Fruit fly (Drosophila melanogaster) whole organism, wandering third instar larva: ENCODE measurements around the gene CG15547.

Experiments used
- Abd-B ChIP-seq: fragments of >200 bp; optimal IDR thresholded peaks from 2 replicates; lab custom pipeline; 2017; ENCODE audit warnings: missing biosample characterization, missing genetic modification characterization
- CG32264 ChIP-seq: fragments of 200-800 bp; sonication (Bioruptor generic); optimal IDR thresholded peaks from 2 replicates; lab custom pipeline; 2016; ENCODE audit warnings: missing biosample characterization, missing genetic modification characterization
- CG9705 ChIP-seq: fragments of 200-800 bp; sonication (Bioruptor generic); optimal IDR thresholded peaks from 2 replicates; lab custom pipeline; 2018; ENCODE audit warnings: missing biosample characterization, mild to moderate bottlenecking, missing genetic modification characterization
- CrebA ChIP-seq: fragments of 200-800 bp; sonication (Bioruptor generic); optimal IDR thresholded peaks from 2 replicates; lab custom pipeline; 2016; ENCODE audit warnings: missing biosample characterization, mild to moderate bottlenecking, missing genetic modification characterization, borderline replicate concordance
- Dfd ChIP-seq: fragments of >200 bp; optimal IDR thresholded peaks from 2 replicates; lab custom pipeline; 2017; ENCODE audit warnings: missing biosample characterization, missing genetic modification characterization
- Dif ChIP-seq: fragments of 200-275, 200-300 bp; sonication (Bioruptor generic); optimal IDR thresholded peaks from 2 replicates; lab custom pipeline; 2018; ENCODE audit warnings: missing biosample characterization, missing genetic modification characterization; ENCODE audit not compliant: partially characterized antibody
- HLH106 ChIP-seq: fragments of 200-800 bp; optimal IDR thresholded peaks from 3 replicates; lab custom pipeline; 2019; ENCODE audit warnings: missing biosample characterization, mild to moderate bottlenecking, missing genetic modification characterization, moderate library complexity
- Hnf4 ChIP-seq: fragments of 200-800 bp; sonication (Bioruptor generic); optimal IDR thresholded peaks from 2 replicates; lab custom pipeline; 2016; ENCODE audit warnings: missing biosample characterization, mild to moderate bottlenecking, missing genetic modification characterization
- Mio ChIP-seq: sonication (Bioruptor generic); optimal IDR thresholded peaks from 2 replicates; lab custom pipeline; 2016; ENCODE audit warnings: missing biosample characterization, missing genetic modification characterization
- N ChIP-seq: fragments of >200 bp; optimal IDR thresholded peaks from 2 replicates; lab custom pipeline; 2018; ENCODE audit warnings: missing biosample characterization, missing external identifiers, missing genetic modification characterization
- Rel ChIP-seq, 2 experiments: fragments of 200-800 bp; sonication (Bioruptor generic) in 1 of 2; optimal IDR thresholded peaks; 2 replicates in 1 of 2; 3 replicates in 1 of 2; lab custom pipeline; 2016 to 2019; ENCODE audit warnings: mild to moderate bottlenecking in 2 of 2, missing biosample characterization in 2 of 2, missing genetic modification characterization in 2 of 2, moderate library complexity in 1 of 2
- Sp1 ChIP-seq: fragments of 200-800 bp; sonication (Bioruptor generic); optimal IDR thresholded peaks from 3 replicates; lab custom pipeline; 2019; ENCODE audit warnings: missing biosample characterization, mild to moderate bottlenecking, missing genetic modification characterization, moderate library complexity
- dl ChIP-seq, 2 experiments: fragments of 175-275, 200-275 bp in 1 of 2; fragments of 200-275 bp in 1 of 2; sonication (Bioruptor generic); optimal IDR thresholded peaks; lab custom pipeline; 2018; ENCODE audit warnings: mild to moderate bottlenecking in 2 of 2, missing biosample characterization in 2 of 2, missing genetic modification characterization in 2 of 2, moderate library complexity in 2 of 2; ENCODE audit not compliant: partially characterized antibody in 2 of 2, insufficient read depth in 1 of 2
- dmrt93B ChIP-seq: fragments of 200-800 bp; sonication (Bioruptor generic); optimal IDR thresholded peaks from 2 replicates; lab custom pipeline; 2018; ENCODE audit warnings: missing biosample characterization, mild to moderate bottlenecking, missing genetic modification characterization
- dsf ChIP-seq: sonication (Bioruptor generic); optimal IDR thresholded peaks from 2 replicates; lab custom pipeline; 2016; ENCODE audit warnings: missing biosample characterization, missing genetic modification characterization, borderline replicate concordance
- ey ChIP-seq: fragments of 200-800 bp; sonication (Bioruptor generic); optimal IDR thresholded peaks from 2 replicates; lab custom pipeline; 2016; ENCODE audit warnings: missing biosample characterization, missing genetic modification characterization
- foxo ChIP-seq, 2 experiments: fragments of 200-800 bp; sonication (Bioruptor generic); optimal IDR thresholded peaks; 2 replicates in 1 of 2; 3 replicates in 1 of 2; lab custom pipeline; 2016 to 2017; ENCODE audit warnings: missing biosample characterization in 2 of 2, missing genetic modification characterization in 2 of 2
- fru ChIP-seq: fragments of 200-800 bp; sonication (Bioruptor generic); optimal IDR thresholded peaks from 3 replicates; lab custom pipeline; 2016; ENCODE audit warnings: missing biosample characterization, mild to moderate bottlenecking, missing genetic modification characterization
- h ChIP-seq: fragments of 200-800 bp; sonication (Bioruptor generic); optimal IDR thresholded peaks from 3 replicates; lab custom pipeline; 2016; ENCODE audit warnings: missing biosample characterization, mild to moderate bottlenecking, missing genetic modification characterization
- lola ChIP-seq: fragments of >200 bp; optimal IDR thresholded peaks from 2 replicates; lab custom pipeline; 2017; ENCODE audit warnings: missing biosample characterization, missing genetic modification characterization
- pan ChIP-seq: fragments of >200 bp; optimal IDR thresholded peaks from 2 replicates; lab custom pipeline; 2017
- rgr ChIP-seq: fragments of 200-800 bp; sonication (Bioruptor generic); optimal IDR thresholded peaks from 3 replicates; lab custom pipeline; 2016; ENCODE audit warnings: missing biosample characterization, mild to moderate bottlenecking, missing genetic modification characterization
- sage ChIP-seq: fragments of 200-800 bp; sonication (Bioruptor generic); optimal IDR thresholded peaks from 2 replicates; lab custom pipeline; 2016; ENCODE audit warnings: missing biosample characterization, mild to moderate bottlenecking, missing genetic modification characterization
- usp ChIP-seq: fragments of >200 bp; optimal IDR thresholded peaks from 2 replicates; lab custom pipeline; 2017; ENCODE audit warnings: missing biosample characterization, missing genetic modification characterization
- woc ChIP-seq: sonication (Bioruptor generic); optimal IDR thresholded peaks from 2 replicates; lab custom pipeline; 2016; ENCODE audit warnings: missing biosample characterization, mild to moderate bottlenecking, missing genetic modification characterization

Gene CG15547

dm6 chr3R:30865883-30866282 is 17.4 kb downstream of the CG15547 start:
- no peak for TF ChIP-seq dsf (GFP tag; lab: Kevin White, UChicago)
- TF ChIP-seq, all 38 proteins: peak for 0

- no peak for TF ChIP-seq woc
- no peak for TF ChIP-seq Rel (GFP tag; optimal IDR thresholded peaks at IDR 0.05; lab: Kevin White, UChicago)
- no peak for TF ChIP-seq Rel (tag; optimal IDR thresholded peaks at IDR 0.05; lab: Kevin White, UChicago)
- TF ChIP-seq Dif (GFP tag; lab: Kevin White, UChicago) = no peak
- no peak for TF ChIP-seq Abd-B (GFP tag; lab: Kevin White, UChicago)
- TF ChIP-seq, all 38 proteins: peak for 0
Measured at dm6 chr3R:30865365-30865770, 17.9 kb downstream of the CG15547 start.

dm6 chr3R:30864465-30864864 is 18.8 kb downstream of the CG15547 start:
- TF ChIP-seq Abd-B (GFP tag; lab: Kevin White, UChicago) (no peak), ey (GFP tag; lab: Kevin White, UChicago) (no peak), foxo (GFP tag; optimal IDR thresholded peaks at IDR 0.05; lab: Kevin White, UChicago) (no peak), h (GFP tag; lab: Kevin White, UChicago) (no peak), sage (GFP tag; lab: Kevin White, UChicago) (no peak), dsf (GFP tag; lab: Kevin White, UChicago) (no peak), fru (GFP tag; lab: Kevin White, UChicago) (no peak), pan (lab: Kevin White, UChicago) (no peak), CrebA (GFP tag; lab: Kevin White, UChicago) (no peak), Mio (GFP tag; lab: Kevin White, UChicago) (no peak)

- TF ChIP-seq CrebA (GFP tag; lab: Kevin White, UChicago) (no peak), Mio (GFP tag; lab: Kevin White, UChicago) (no peak), CG9705 (GFP tag; lab: Kevin White, UChicago) (no peak), Sp1 (GFP tag; lab: Kevin White, UChicago) (no peak), N (GFP tag; lab: Kevin White, UChicago) (no peak), dl (GFP tag; optimal IDR thresholded peaks at IDR 0.05; lab: Kevin White, UChicago; ENCODE audit: insufficient read depth in 1 of 2, partially characterized antibody in 2 of 2) (no peak), CG32264 (no peak), dsf (GFP tag; lab: Kevin White, UChicago) (no peak), woc (no peak), usp (GFP tag; lab: Kevin White, UChicago) (no peak), h (GFP tag; lab: Kevin White, UChicago) (no peak), Dfd (GFP tag; lab: Kevin White, UChicago) (no peak), rgr (no peak), Hnf4 (GFP tag; lab: Kevin White, UChicago) (no peak), Dif (GFP tag; lab: Kevin White, UChicago) (no peak), HLH106 (tag; lab: Kevin White, UChicago) (no peak), sage (GFP tag; lab: Kevin White, UChicago) (no peak), dmrt93B (GFP tag; lab: Kevin White, UChicago) (no peak)
Measured at dm6 chr3R:30863971-30864370, 19.3 kb downstream of the CG15547 start.

dm6 chr3R:30862471-30862870 is 20.8 kb downstream of the CG15547 start:
- TF ChIP-seq Rel (GFP tag; optimal IDR thresholded peaks at IDR 0.05; lab: Kevin White, UChicago) (no peak), Rel (tag; optimal IDR thresholded peaks at IDR 0.05; lab: Kevin White, UChicago) (no peak), Sp1 (GFP tag; lab: Kevin White, UChicago) (no peak)

- TF ChIP-seq rgr = no peak
- TF ChIP-seq pan (lab: Kevin White, UChicago) = no peak
- no peak for TF ChIP-seq lola (GFP tag; lab: Kevin White, UChicago)
- no peak for TF ChIP-seq N (GFP tag; lab: Kevin White, UChicago)
- no peak for TF ChIP-seq usp (GFP tag; lab: Kevin White, UChicago)
- TF ChIP-seq, all 38 proteins: peak for 0
Measured at dm6 chr3R:30860561-30860928, 22.8 kb downstream of the CG15547 start.
